Worm (Caenorhabditis elegans) whole organism, early embryonic: ENCODE measurements around the gene frpr-17.

ENCODE experiments used
- B0310.2 ChIP-seq: sonication (generic microtip); optimal IDR thresholded peaks from 2 replicates; lab custom pipeline; 2016; ENCODE audit warnings: mild to moderate bottlenecking, missing genetic modification characterization, missing compliant biosample characterization
- F13C5.2 ChIP-seq: sonication (generic microtip); optimal IDR thresholded peaks from 2 replicates; lab custom pipeline; 2017; ENCODE audit warnings: mild to moderate bottlenecking, missing genetic modification characterization, inconsistent platforms, missing compliant biosample characterization
- aly-1 ChIP-seq: sonication (generic microtip); optimal IDR thresholded peaks from 2 replicates; lab custom pipeline; 2016; ENCODE audit warnings: missing genetic modification characterization, missing compliant biosample characterization
- ama-1 ChIP-seq: fragments of 150-350 bp; optimal IDR thresholded peaks from 2 replicates; lab custom pipeline; 2014
- ceh-13 ChIP-seq: fragments of 200-800 bp; sonication (Bioruptor generic); optimal IDR thresholded peaks from 2 replicates; lab custom pipeline; 2018; ENCODE audit warnings: mild to moderate bottlenecking, missing genetic modification characterization, missing compliant biosample characterization
- ceh-36 ChIP-seq: sonication (generic microtip); optimal IDR thresholded peaks from 2 replicates; lab custom pipeline; 2016; ENCODE audit warnings: missing genetic modification characterization, inconsistent platforms, missing compliant biosample characterization
- hmg-4 ChIP-seq: fragments of 200-800 bp; sonication (Bioruptor generic); optimal IDR thresholded peaks from 2 replicates; lab custom pipeline; 2018; ENCODE audit warnings: mild to moderate bottlenecking, missing genetic modification characterization, missing compliant biosample characterization
- pes-1 ChIP-seq: fragments of 200-800 bp; sonication (Bioruptor generic); IDR thresholded peaks from 2 replicates; pipeline ENCODE4 v1.3.6; 2022; ENCODE audit warnings: missing genetic modification reagents, missing genetic modification characterization, missing compliant biosample characterization
- tbx-11 ChIP-seq: fragments of 200-800 bp; sonication (Bioruptor generic); IDR thresholded peaks from 2 replicates; pipeline ENCODE4 v1.3.6; 2022; ENCODE audit warnings: missing genetic modification characterization, missing compliant biosample characterization
- tbx-37 ChIP-seq: fragments of 200-800 bp; sonication (Bioruptor generic); conservative IDR thresholded peaks from 2 replicates; pipeline ENCODE4 v1.3.6; 2022; ENCODE audit warnings: missing genetic modification reagents, missing genetic modification characterization, missing compliant biosample characterization
- tra-4 ChIP-seq: sonication (generic microtip); optimal IDR thresholded peaks from 2 replicates; lab custom pipeline; 2017; ENCODE audit warnings: missing genetic modification characterization, missing compliant biosample characterization

DNA sequence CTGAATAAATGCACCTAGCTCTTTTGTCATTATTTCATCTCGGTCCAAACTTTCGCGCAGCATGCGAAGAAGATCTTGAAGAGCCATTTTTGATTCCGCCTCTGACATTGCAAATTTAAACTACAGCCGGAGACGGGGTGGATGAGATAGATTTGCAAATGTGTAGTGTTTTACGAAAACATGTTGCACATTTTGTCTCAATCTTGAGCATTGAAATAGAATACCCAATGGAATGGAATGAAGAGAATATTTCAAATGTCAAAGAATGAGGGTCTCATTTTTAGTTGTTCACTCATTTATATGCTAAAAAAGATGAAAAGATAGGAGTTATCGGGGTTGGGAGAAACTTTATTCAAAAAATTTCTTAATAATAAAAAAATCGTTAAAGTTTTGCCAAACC lies 49.5 kb downstream of the frpr-17 start, which contains the start of gene Y66C5A.1:
- no peak for TF ChIP-seq B0310.2 (tag; lab: Kevin White, UChicago)
- TF ChIP-seq ama-1 (lab: Kevin White, UChicago), result no peak
- TF ChIP-seq tbx-11 (GFP tag; lab: Robert Waterston, UW), result no peak
- TF ChIP-seq pes-1 (GFP tag; lab: Robert Waterston, UW), result no peak
- no peak for TF ChIP-seq tra-4
- no peak for TF ChIP-seq F13C5.2
- TF ChIP-seq tbx-37 (GFP tag; lab: Robert Waterston, UW), result no peak
- TF ChIP-seq aly-1 (tag; lab: Kevin White, UChicago), result no peak
- no peak for TF ChIP-seq hmg-4
- TF ChIP-seq ceh-36 (tag; lab: Kevin White, UChicago), result no peak
- no peak for TF ChIP-seq ceh-13
